Worm (Caenorhabditis elegans) whole organism, midembryonic: ENCODE measurements around the gene nspb-4.

Experiments
- T22C8.4 ChIP-seq: fragments of 200-800 bp; sonication (Bioruptor generic); IDR thresholded peaks from 2 replicates; pipeline ENCODE4 v1.3.6; 2022; ENCODE audit warnings: missing genetic modification characterization, missing compliant biosample characterization
- cog-1 ChIP-seq: sonication (generic microtip); optimal IDR thresholded peaks from 2 replicates; lab custom pipeline; 2016; ENCODE audit warnings: missing genetic modification characterization, missing compliant biosample characterization
- flt-1 ChIP-seq: fragments of 200-800 bp; sonication (Bioruptor generic); IDR thresholded peaks from 2 replicates; pipeline ENCODE4 v1.3.6; 2022; ENCODE audit warnings: missing genetic modification characterization, missing compliant biosample characterization
- klf-2 ChIP-seq: fragments of 200-800 bp; sonication (Bioruptor generic); conservative IDR thresholded peaks from 2 replicates; pipeline ENCODE4 v1.3.6; 2022; ENCODE audit warnings: missing genetic modification reagents, missing genetic modification characterization, missing compliant biosample characterization
- med-1 ChIP-seq: sonication (generic microtip); optimal IDR thresholded peaks from 2 replicates; lab custom pipeline; 2017; ENCODE audit warnings: missing genetic modification characterization, mild to moderate bottlenecking, missing compliant biosample characterization, antibody characterized with exemption, missing genetic modification reagents; ENCODE audit not compliant: insufficient read depth
- ref-1 ChIP-seq: fragments of 200-800 bp; sonication (Bioruptor generic); conservative IDR thresholded peaks from 2 replicates; pipeline ENCODE4 v1.3.6; 2022; ENCODE audit warnings: missing genetic modification reagents, missing genetic modification characterization, missing compliant biosample characterization
- tab-1 ChIP-seq: fragments of 200-800 bp; sonication (Bioruptor generic); IDR thresholded peaks from 2 replicates; pipeline ENCODE4 v1.3.6; 2022; ENCODE audit warnings: missing genetic modification characterization, missing compliant biosample characterization
- ztf-23 ChIP-seq: fragments of 200-800 bp; sonication (Bioruptor generic); IDR thresholded peaks from 2 replicates; pipeline ENCODE4 v1.3.6; 2022; ENCODE audit warnings: missing genetic modification reagents, missing genetic modification characterization, missing compliant biosample characterization
- ztf-29 ChIP-seq: fragments of 200-800 bp; sonication (Bioruptor generic); IDR thresholded peaks from 2 replicates; pipeline ENCODE4 v1.3.6; 2022; ENCODE audit warnings: missing genetic modification reagents, missing genetic modification characterization, missing compliant biosample characterization

- TF ChIP-seq flt-1 (GFP tag; lab: Robert Waterston, UW) (no peak), cog-1 (tag; lab: Kevin White, UChicago) (no peak), ztf-23 (GFP tag; lab: Robert Waterston, UW) (no peak), ref-1 (GFP tag; lab: Robert Waterston, UW) (no peak), tab-1 (GFP tag; lab: Robert Waterston, UW) (no peak), ztf-29 (no peak), klf-2 (GFP tag; lab: Robert Waterston, UW) (no peak), T22C8.4 (GFP tag; lab: Robert Waterston, UW) (no peak), med-1 (GFP tag; lab: Kevin White, UChicago) (no peak)
Measured at ce11 chrIV:6639880-6640279, 41.9 kb downstream of the nspb-4 start, which contains the start of gene C01B10.6.
